Fruit fly (Drosophila melanogaster) whole organism, embryonic: ENCODE results near the gene Ac3.

Source experiments
- Bgb ChIP-seq: fragments of 200-800 bp; sonication (Bioruptor generic); IDR thresholded peaks from 2 replicates; pipeline ENCODE4 v1.3.6; 2022; ENCODE audit warnings: missing biosample characterization, missing genetic modification characterization; ENCODE audit not compliant: partially characterized antibody
- CG12744 ChIP-seq: fragments of 200-800 bp; sonication (Bioruptor generic); optimal IDR thresholded peaks from 2 replicates; lab custom pipeline; 2016; ENCODE audit warnings: missing biosample characterization, missing genetic modification characterization
- CG1647 ChIP-seq: fragments of 200-800 bp; sonication (Bioruptor generic); optimal IDR thresholded peaks from 3 replicates; lab custom pipeline; 2016; ENCODE audit warnings: missing biosample characterization, missing genetic modification characterization
- CG16813 ChIP-seq: fragments of 200-800 bp; sonication (Bioruptor generic); IDR thresholded peaks from 3 replicates; pipeline ENCODE4 v1.3.6; 2022; ENCODE audit warnings: missing biosample characterization, missing genetic modification characterization; ENCODE audit not compliant: partially characterized antibody
- CG16815 ChIP-seq: fragments of 200-800 bp; sonication (Bioruptor generic); optimal IDR thresholded peaks from 3 replicates; lab custom pipeline; 2017; ENCODE audit warnings: missing biosample characterization, mild to moderate bottlenecking, missing genetic modification characterization
- CG18262 ChIP-seq: fragments of 200-800 bp; optimal IDR thresholded peaks from 3 replicates; lab custom pipeline; 2019; ENCODE audit warnings: missing biosample characterization, mild to moderate bottlenecking, missing genetic modification characterization, moderate library complexity
- CG18476 ChIP-seq: fragments of 200-800 bp; sonication (Bioruptor generic); optimal IDR thresholded peaks from 2 replicates; lab custom pipeline; 2016; ENCODE audit warnings: missing biosample characterization, mild to moderate bottlenecking, missing genetic modification characterization
- CG18764 ChIP-seq: fragments of 200-800 bp; sonication (Bioruptor generic); optimal IDR thresholded peaks from 3 replicates; lab custom pipeline; 2016; ENCODE audit warnings: missing biosample characterization, missing genetic modification characterization
- CG2712 ChIP-seq: fragments of 200-800 bp; optimal IDR thresholded peaks from 3 replicates; lab custom pipeline; 2019; ENCODE audit warnings: missing biosample characterization, mild to moderate bottlenecking, missing genetic modification characterization, moderate library complexity
- CG3065 ChIP-seq: fragments of 200-800 bp; sonication (Bioruptor generic); optimal IDR thresholded peaks from 2 replicates; lab custom pipeline; 2016; ENCODE audit warnings: missing biosample characterization, missing genetic modification characterization
- CG32532 ChIP-seq: fragments of 200-800 bp; sonication (Bioruptor generic); IDR thresholded peaks from 2 replicates; pipeline ENCODE4 v1.3.6; 2022; ENCODE audit warnings: missing biosample characterization, missing genetic modification characterization
- CG34224 ChIP-seq: fragments of 200-800 bp; sonication (Bioruptor generic); IDR thresholded peaks from 3 replicates; pipeline ENCODE4 v1.3.6; 2022; ENCODE audit warnings: missing biosample characterization, missing genetic modification characterization; ENCODE audit not compliant: partially characterized antibody
- CG3838 ChIP-seq: fragments of 200-800 bp; sonication (Bioruptor generic); optimal IDR thresholded peaks from 3 replicates; lab custom pipeline; 2016; ENCODE audit warnings: missing biosample characterization, missing genetic modification characterization
- CG3995 ChIP-seq: fragments of 200-800 bp; sonication (Bioruptor generic); optimal IDR thresholded peaks from 3 replicates; lab custom pipeline; 2016; ENCODE audit warnings: missing biosample characterization, missing genetic modification characterization
- CG4328 ChIP-seq: fragments of 200-800 bp; sonication (Bioruptor generic); optimal IDR thresholded peaks from 3 replicates; lab custom pipeline; 2017; ENCODE audit warnings: missing biosample characterization, missing genetic modification reagents, missing genetic modification characterization
- CG4730 ChIP-seq: fragments of 200-800 bp; sonication (Bioruptor generic); IDR thresholded peaks from 2 replicates; pipeline ENCODE4 v1.3.6; 2022; ENCODE audit warnings: missing biosample characterization, missing genetic modification characterization
- CG5180 ChIP-seq: fragments of 200-800 bp; sonication (Bioruptor generic); optimal IDR thresholded peaks from 3 replicates; lab custom pipeline; 2017; ENCODE audit warnings: missing biosample characterization, missing genetic modification characterization, mild to moderate bottlenecking, moderate library complexity, missing genetic modification reagents
- CG8924 ChIP-seq: fragments of 200-800 bp; optimal IDR thresholded peaks from 3 replicates; lab custom pipeline; 2019; ENCODE audit warnings: missing biosample characterization, mild to moderate bottlenecking, missing genetic modification characterization, moderate library complexity
- CHES-1-like ChIP-seq: fragments of 200-800 bp; sonication (Bioruptor generic); optimal IDR thresholded peaks from 2 replicates; lab custom pipeline; 2016; ENCODE audit warnings: missing biosample characterization, missing genetic modification characterization
- Chrac-16 ChIP-seq: fragments of 200-800 bp; sonication (Bioruptor generic); optimal IDR thresholded peaks from 3 replicates; lab custom pipeline; 2016; ENCODE audit warnings: missing biosample characterization, missing genetic modification characterization
- Eip74EF ChIP-seq, 2 experiments: fragments of 200-800 bp in 1 of 2; fragments of >200 bp in 1 of 2; sonication (Bioruptor generic) in 1 of 2; optimal IDR thresholded peaks; 2 replicates each; lab custom pipeline; 2017 to 2019; ENCODE audit warnings: missing biosample characterization in 2 of 2, missing genetic modification characterization in 2 of 2, mild to moderate bottlenecking in 1 of 2, moderate library complexity in 1 of 2
- HLH4C ChIP-seq: fragments of 200-800 bp; sonication (Bioruptor generic); IDR thresholded peaks from 3 replicates; pipeline ENCODE4 v1.3.6; 2022; ENCODE audit warnings: missing biosample characterization, missing genetic modification characterization; ENCODE audit not compliant: partially characterized antibody
- HLH54F ChIP-seq: fragments of 200-800 bp; sonication (Bioruptor generic); optimal IDR thresholded peaks from 3 replicates; lab custom pipeline; 2016; ENCODE audit warnings: missing biosample characterization, missing genetic modification characterization
- Lhr ChIP-seq: fragments of 200-800 bp; sonication (Bioruptor generic); optimal IDR thresholded peaks from 3 replicates; lab custom pipeline; 2017; ENCODE audit warnings: mild to moderate bottlenecking, missing biosample characterization, missing genetic modification reagents, missing genetic modification characterization
- Lim3 ChIP-seq: fragments of 200-800 bp; sonication (Bioruptor generic); IDR thresholded peaks from 2 replicates; pipeline ENCODE4 v1.3.6; 2022; ENCODE audit warnings: missing biosample characterization, missing genetic modification characterization
- Meics ChIP-seq: fragments of 200-800 bp; sonication (Bioruptor generic); optimal IDR thresholded peaks from 2 replicates; lab custom pipeline; 2017; ENCODE audit warnings: missing biosample characterization, mild to moderate bottlenecking, missing genetic modification characterization
- Mes4 ChIP-seq: fragments of 200-800 bp; sonication (Bioruptor generic); optimal IDR thresholded peaks from 2 replicates; lab custom pipeline; 2016; ENCODE audit warnings: missing biosample characterization, missing genetic modification characterization
- Mrtf ChIP-seq: fragments of 200-800 bp; sonication (Bioruptor generic); IDR thresholded peaks from 3 replicates; pipeline ENCODE4 v1.3.6; 2022; ENCODE audit warnings: missing biosample characterization, missing genetic modification characterization
- NK7.1 ChIP-seq: fragments of 200-800 bp; sonication (Bioruptor generic); optimal IDR thresholded peaks from 3 replicates; lab custom pipeline; 2016; ENCODE audit warnings: missing biosample characterization, missing genetic modification characterization
- Nf-YA ChIP-seq: fragments of 200-800 bp; sonication (Bioruptor generic); IDR thresholded peaks from 2 replicates; pipeline ENCODE4 v1.3.6; 2022; ENCODE audit warnings: missing biosample characterization, missing genetic modification characterization
- Rfx ChIP-seq: fragments of 200-800 bp; sonication (Bioruptor generic); IDR thresholded peaks from 2 replicates; pipeline ENCODE4 v1.3.6; 2022; ENCODE audit warnings: missing biosample characterization, missing genetic modification characterization
- Sry-δ ChIP-seq: fragments of 200-800 bp; sonication (Bioruptor generic); optimal IDR thresholded peaks from 2 replicates; lab custom pipeline; 2016; ENCODE audit warnings: missing biosample characterization, missing genetic modification characterization
- bab2 ChIP-seq: fragments of 200-800 bp; sonication (Bioruptor generic); optimal IDR thresholded peaks from 2 replicates; lab custom pipeline; 2016; ENCODE audit warnings: missing biosample characterization, missing genetic modification characterization
- cwo ChIP-seq: fragments of 200-800 bp; sonication (Bioruptor generic); optimal IDR thresholded peaks from 3 replicates; lab custom pipeline; 2017; ENCODE audit warnings: missing biosample characterization, missing genetic modification characterization, mild to moderate bottlenecking, moderate library complexity, missing genetic modification reagents
- dmrt11E ChIP-seq: fragments of 200-800 bp; sonication (Bioruptor generic); optimal IDR thresholded peaks from 3 replicates; lab custom pipeline; 2018; ENCODE audit warnings: missing biosample characterization, mild to moderate bottlenecking, missing genetic modification characterization, moderate library complexity
- ems ChIP-seq: fragments of 200-800 bp; sonication (Bioruptor generic); optimal IDR thresholded peaks from 3 replicates; lab custom pipeline; 2016; ENCODE audit warnings: missing biosample characterization, missing genetic modification characterization
- her ChIP-seq: fragments of 200-800 bp; sonication (Bioruptor generic); optimal IDR thresholded peaks from 2 replicates; lab custom pipeline; 2016; ENCODE audit warnings: missing biosample characterization, missing genetic modification characterization
- knrl ChIP-seq: fragments of 200-800 bp; sonication (Bioruptor generic); IDR thresholded peaks from 3 replicates; pipeline ENCODE4 v1.3.6; 2022; ENCODE audit warnings: missing biosample characterization, missing genetic modification characterization; ENCODE audit not compliant: partially characterized antibody
- lov ChIP-seq, 2 experiments: fragments of 200-800 bp in 1 of 2; fragments of >200 bp in 1 of 2; sonication (Bioruptor generic) in 1 of 2; IDR thresholded peaks in 1 of 2; optimal IDR thresholded peaks in 1 of 2; 2 replicates in 1 of 2; 3 replicates in 1 of 2; pipeline versions ENCODE4 v1.3.6 to Lab custom; 2017 to 2022; ENCODE audit warnings: missing biosample characterization in 1 of 2, missing genetic modification characterization in 1 of 2
- maf-S ChIP-seq: fragments of 200-800 bp; sonication (Bioruptor generic); optimal IDR thresholded peaks from 2 replicates; lab custom pipeline; 2016; ENCODE audit warnings: missing biosample characterization, missing genetic modification characterization
- nom ChIP-seq: fragments of 200-800 bp; sonication (Bioruptor generic); optimal IDR thresholded peaks from 2 replicates; lab custom pipeline; 2017; ENCODE audit warnings: missing biosample characterization, missing genetic modification characterization, mild to moderate bottlenecking, moderate library complexity, missing genetic modification reagents
- sd ChIP-seq: fragments of 200-800 bp; sonication (Bioruptor generic); optimal IDR thresholded peaks from 3 replicates; lab custom pipeline; 2018; ENCODE audit warnings: missing biosample characterization, mild to moderate bottlenecking, missing genetic modification characterization, moderate library complexity
- sens ChIP-seq: fragments of 200-800 bp; sonication (Bioruptor generic); peaks from one replicate; lab custom pipeline; 2016; ENCODE audit warnings: missing biosample characterization, missing genetic modification characterization
- sim ChIP-seq: fragments of 200-800 bp; sonication (Bioruptor generic); IDR thresholded peaks from 2 replicates; pipeline ENCODE4 v1.3.6; 2022; ENCODE audit warnings: missing biosample characterization, missing genetic modification characterization
- stwl ChIP-seq: fragments of 200-800 bp; sonication (Bioruptor generic); optimal IDR thresholded peaks from 3 replicates; lab custom pipeline; 2018; ENCODE audit warnings: missing biosample characterization, mild to moderate bottlenecking, missing genetic modification characterization, moderate library complexity
- tx ChIP-seq: fragments of 200-800 bp; sonication (Bioruptor generic); optimal IDR thresholded peaks from 2 replicates; lab custom pipeline; 2016; ENCODE audit warnings: missing biosample characterization, missing genetic modification characterization
- unpg ChIP-seq: fragments of 200-800 bp; sonication (Bioruptor generic); optimal IDR thresholded peaks from 3 replicates; lab custom pipeline; 2018; ENCODE audit warnings: missing biosample characterization, mild to moderate bottlenecking, missing genetic modification characterization, moderate library complexity
- usp ChIP-seq: fragments of >200 bp; optimal IDR thresholded peaks from 2 replicates; lab custom pipeline; 2017; ENCODE audit warnings: missing biosample characterization, missing genetic modification characterization

Gene Ac3

DNA sequence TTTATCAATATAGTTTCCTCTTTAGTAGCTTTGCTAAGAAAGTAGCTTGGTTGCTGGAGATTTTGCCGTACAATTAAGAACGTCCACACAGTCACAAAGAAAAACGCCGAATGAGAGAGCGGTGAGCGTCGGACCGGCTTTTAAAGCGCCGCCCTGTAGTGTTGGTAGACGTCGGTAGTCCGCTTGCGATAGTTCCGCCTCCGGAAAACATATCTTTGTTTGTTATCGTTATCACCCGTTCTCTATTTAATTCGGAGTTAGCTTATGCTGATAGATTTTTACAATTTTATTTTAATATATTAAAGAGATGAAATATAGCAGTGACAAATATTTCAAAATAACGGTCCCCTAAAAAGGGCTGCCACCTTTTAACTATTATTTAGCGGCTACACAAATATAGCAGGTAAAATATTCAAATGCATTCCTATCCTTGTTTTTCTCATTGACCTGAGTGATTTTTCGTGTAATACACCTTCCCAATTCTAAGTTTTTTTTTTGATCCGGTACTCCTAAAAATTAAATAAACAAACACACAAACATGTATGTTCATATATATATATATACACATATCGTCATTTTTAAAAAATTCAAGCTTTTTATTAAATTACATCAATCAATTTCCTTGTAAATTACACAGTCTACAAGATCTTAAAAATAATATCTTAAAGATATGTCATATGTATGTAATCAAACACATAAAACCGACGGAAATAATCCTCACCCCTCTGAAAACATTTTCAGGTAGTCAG lies 2.4 kb upstream of the Ac3 start, which contains the start of gene Df31 (continued):
- TF ChIP-seq Lim3 (GFP tag; lab: Robert Waterston, UW) = no peak
- TF ChIP-seq her (GFP tag; lab: Kevin White, UChicago) = peak; percentile 61
- TF ChIP-seq CG2712 (tag; lab: Kevin White, UChicago) = peak; percentile 54
- peak; percentile 68 for TF ChIP-seq nom (GFP tag; lab: Kevin White, UChicago)
- TF ChIP-seq sens = peak; percentile 92
- peak; percentile 83 for TF ChIP-seq CG34224 (GFP tag; lab: Robert Waterston, UW)
- TF ChIP-seq sim (GFP tag; lab: Robert Waterston, UW) = peak; percentile 21; the same call in 1 of the 2 replicates
- peak; percentile 53 for TF ChIP-seq CG8924
- peak; percentile 46 for TF ChIP-seq HLH54F (GFP tag; lab: Kevin White, UChicago)
- TF ChIP-seq CG16813 = peak; percentile 86
- peak; percentile 62 for TF ChIP-seq ems
- peak; percentile 62 for TF ChIP-seq Chrac-16 (GFP tag; lab: Kevin White, UChicago)
- peak; percentile 56 for TF ChIP-seq CG18764
- peak; percentile 15 for TF ChIP-seq Mes4 (GFP tag; lab: Kevin White, UChicago)
- TF ChIP-seq lov (optimal IDR thresholded peaks at IDR 0.05; lab: Kevin White, UChicago) = no peak
- 0 out of 3 replicates have a peak, but pooled peaks have one; percentile 55 for TF ChIP-seq lov (GFP tag; IDR thresholded peaks at IDR 0.05; lab: Robert Waterston, UW)
- TF ChIP-seq CG1647 (GFP tag; lab: Kevin White, UChicago) = peak; percentile 58
- TF ChIP-seq sd (tag; lab: Kevin White, UChicago) = no peak
- TF ChIP-seq Eip74EF (GFP tag; optimal IDR thresholded peaks at IDR 0.05; lab: Kevin White, UChicago) = no peak
- peak; percentile 93 for TF ChIP-seq Sry-δ (GFP tag; lab: Kevin White, UChicago)
- TF ChIP-seq tx (GFP tag; lab: Kevin White, UChicago) = peak; percentile 14
- peak; percentile 48 for TF ChIP-seq CG12744
- no peak for TF ChIP-seq CG16815 (GFP tag; lab: Kevin White, UChicago)
- peak; percentile 76 for TF ChIP-seq Lhr (GFP tag; lab: Kevin White, UChicago)
- TF ChIP-seq usp (GFP tag; lab: Kevin White, UChicago) = no peak
- peak; percentile 39 for TF ChIP-seq CG3995 (GFP tag; lab: Kevin White, UChicago)
- TF ChIP-seq HLH4C = peak; percentile 81
- TF ChIP-seq CG18476 (GFP tag; lab: Kevin White, UChicago) = peak; percentile 65
- no peak for TF ChIP-seq Mrtf (GFP tag; lab: Robert Waterston, UW)
- peak; percentile 30 for TF ChIP-seq CG4328
- TF ChIP-seq unpg (GFP tag; lab: Kevin White, UChicago) = peak; percentile 49
- no peak for TF ChIP-seq NK7.1 (GFP tag; lab: Kevin White, UChicago)
- TF ChIP-seq dmrt11E (tag; lab: Kevin White, UChicago) = peak; percentile 35
- peak; percentile 23 for TF ChIP-seq maf-S (GFP tag; lab: Kevin White, UChicago)
- TF ChIP-seq CHES-1-like (GFP tag; lab: Kevin White, UChicago) = no peak
- peak; percentile 57 for TF ChIP-seq Meics (GFP tag; lab: Kevin White, UChicago)
- peak; percentile 86 for TF ChIP-seq stwl (tag; lab: Kevin White, UChicago)
- peak; percentile 86 for TF ChIP-seq knrl (GFP tag; lab: Robert Waterston, UW)
- TF ChIP-seq CG3838 (GFP tag; lab: Kevin White, UChicago) = no peak
- peak; percentile 59 for TF ChIP-seq CG3065 (GFP tag; lab: Kevin White, UChicago)
- peak; percentile 96 for TF ChIP-seq Bgb (GFP tag; lab: Robert Waterston, UW)
- peak; percentile 29; the same call in 1 of the 2 replicates for TF ChIP-seq CG4730
- TF ChIP-seq CG5180 = no peak
- TF ChIP-seq CG32532 = peak; percentile 78
- peak; percentile 43 for TF ChIP-seq bab2 (GFP tag; lab: Kevin White, UChicago)
- no peak for TF ChIP-seq Nf-YA (GFP tag; lab: Robert Waterston, UW)
- TF ChIP-seq CG18262 (tag; lab: Kevin White, UChicago) = peak; percentile 35
- peak; percentile 89; the same call in 1 of the 2 replicates for TF ChIP-seq Rfx (GFP tag; lab: Robert Waterston, UW)
- TF ChIP-seq cwo (GFP tag; lab: Kevin White, UChicago) = no peak
